Fruit fly (Drosophila melanogaster): ENCODE data around the gene Afti.

Afti gene

DNA sequence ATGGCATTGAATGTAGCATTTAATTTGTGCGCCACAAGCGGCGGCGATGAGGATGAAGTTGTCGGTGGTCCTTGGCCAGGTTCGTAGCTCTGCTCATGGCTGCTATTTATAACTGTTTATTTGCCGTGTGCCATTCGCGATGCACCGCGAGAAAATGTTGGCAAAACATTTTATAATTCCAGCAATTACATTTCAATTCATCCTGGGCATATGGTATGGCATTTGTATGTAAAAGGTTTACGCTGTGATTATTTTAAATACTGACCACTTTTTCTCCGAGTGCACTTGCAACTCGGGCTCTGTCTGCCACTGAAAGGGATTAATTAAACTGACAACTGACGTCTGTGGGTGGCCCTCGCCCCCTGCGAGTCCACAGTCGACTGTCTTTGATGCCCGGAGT lies 30.1 kb upstream of the Afti start (continued):
- TF ChIP-seq Rfx (GFP tag; IDR thresholded peaks at IDR 0.05), result peak; percentile 52
- 0 out of 3 replicates have a peak, but pooled peaks have one; percentile 42 for TF ChIP-seq ken (GFP tag; IDR thresholded peaks at IDR 0.05)
- peak; percentile 57; the same call in 1 of the 2 replicates for TF ChIP-seq Xrp1 (GFP tag; IDR thresholded peaks at IDR 0.05)
- peak in 1 of 2 experiments; percentile 29 for TF ChIP-seq bsh (GFP tag; optimal IDR thresholded peaks at IDR 0.05)
- no peak for TF ChIP-seq CG7987 (GFP tag; optimal IDR thresholded peaks at IDR 0.05)
- TF ChIP-seq org-1 (GFP tag; optimal IDR thresholded peaks at IDR 0.05), result peak; percentile 35
- TF ChIP-seq CG11093 (GFP tag; IDR thresholded peaks at IDR 0.05), result no peak
- no peak for TF ChIP-seq HLHmδ (GFP tag; optimal IDR thresholded peaks at IDR 0.05)
- no peak for TF ChIP-seq CG4617 (GFP tag; optimal IDR thresholded peaks at IDR 0.05; ENCODE audit: borderline replicate concordance)
- TF ChIP-seq klu (GFP tag; IDR thresholded peaks at IDR 0.05), result no peak
- TF ChIP-seq Awh (GFP tag; IDR thresholded peaks at IDR 0.05), result no peak
- no peak for TF ChIP-seq croc (GFP tag; conservative IDR thresholded peaks at IDR 0.05)
- peak; percentile 26 for TF ChIP-seq zen (tag; optimal IDR thresholded peaks at IDR 0.05)
- peak; percentile 64; the same call in 1 of the 3 replicates for TF ChIP-seq ci (GFP tag; IDR thresholded peaks at IDR 0.05)
- peak; percentile 19 for TF ChIP-seq gro (GFP tag; optimal IDR thresholded peaks at IDR 0.05)
- no peak for TF ChIP-seq CG12659 (GFP tag; optimal IDR thresholded peaks at IDR 0.05)
- no peak for TF ChIP-seq CrebB (tag; optimal IDR thresholded peaks at IDR 0.05)
- no peak for TF ChIP-seq Atf-2 (GFP tag; optimal IDR thresholded peaks at IDR 0.05)
- TF ChIP-seq Dp (GFP tag; optimal IDR thresholded peaks at IDR 0.05), result no peak
- TF ChIP-seq cas (GFP tag; IDR thresholded peaks at IDR 0.05), result no peak
- TF ChIP-seq Doc3 (GFP tag; IDR thresholded peaks at IDR 0.05; ENCODE audit: partially characterized antibody), result no peak
- TF ChIP-seq CG6813 (GFP tag; optimal IDR thresholded peaks at IDR 0.05), result no peak
- peak; percentile 2 for TF ChIP-seq chn (GFP tag; optimal IDR thresholded peaks at IDR 0.05)
- TF ChIP-seq CG33213 (GFP tag; optimal IDR thresholded peaks at IDR 0.05), result no peak
- no peak for TF ChIP-seq sd (tag; optimal IDR thresholded peaks at IDR 0.05)
- peak; percentile 55 for TF ChIP-seq row (GFP tag; IDR thresholded peaks at IDR 0.05)
- peak; percentile 35 for TF ChIP-seq az2 (GFP tag; optimal IDR thresholded peaks at IDR 0.05)
- TF ChIP-seq CG13775 (GFP tag; optimal IDR thresholded peaks at IDR 0.05), result peak; percentile 1
- TF ChIP-seq al (GFP tag; IDR thresholded peaks at IDR 0.05), result peak; percentile 32; the same call in 1 of the 2 replicates
- no peak for TF ChIP-seq HLH54F (GFP tag; optimal IDR thresholded peaks at IDR 0.05)
- peak; percentile 29; the same call in 1 of the 2 replicates for TF ChIP-seq ara (GFP tag; IDR thresholded peaks at IDR 0.05)
- TF ChIP-seq ewg (GFP tag; optimal IDR thresholded peaks at IDR 0.05), result no peak
- TF ChIP-seq Bdp1 (GFP tag; optimal IDR thresholded peaks at IDR 0.05), result no peak
- TF ChIP-seq CG2678 (tag; optimal IDR thresholded peaks at IDR 0.05), result peak; percentile 37
- no peak for TF ChIP-seq gsb (GFP tag; IDR thresholded peaks at IDR 0.05)
- 0 out of 3 replicates have a peak, but pooled peaks have one; percentile 37 for TF ChIP-seq H15 (GFP tag; IDR thresholded peaks at IDR 0.05)
- TF ChIP-seq disco-r (GFP tag; optimal IDR thresholded peaks at IDR 0.05), result no peak
- TF ChIP-seq Hr39 (optimal IDR thresholded peaks at IDR 0.05), result no peak
- no peak for TF ChIP-seq mld (GFP tag; IDR thresholded peaks at IDR 0.05; ENCODE audit: partially characterized antibody)
- no peak for TF ChIP-seq CG5953 (GFP tag; IDR thresholded peaks at IDR 0.05)
- no peak for TF ChIP-seq Usf (GFP tag; optimal IDR thresholded peaks at IDR 0.05)
- TF ChIP-seq Six4 (GFP tag; optimal IDR thresholded peaks at IDR 0.05), result no peak
- peak; percentile 20 for TF ChIP-seq NfI (GFP tag; optimal IDR thresholded peaks at IDR 0.05)
- TF ChIP-seq CG32772 (GFP tag; IDR thresholded peaks at IDR 0.05), result peak; percentile 27; the same call in 1 of the 2 replicates
- no peak for TF ChIP-seq Lim3 (GFP tag; IDR thresholded peaks at IDR 0.05)
- no peak for TF ChIP-seq CG10565 (GFP tag; optimal IDR thresholded peaks at IDR 0.05)
- no peak for TF ChIP-seq Adf1 (GFP tag; IDR thresholded peaks at IDR 0.05)
- TF ChIP-seq CG14050 (GFP tag; IDR thresholded peaks at IDR 0.05), result no peak
- TF ChIP-seq CG17328 (GFP tag; IDR thresholded peaks at IDR 0.05), result peak; percentile 35; the same call in 1 of the 2 replicates
- TF ChIP-seq CG8765 (GFP tag; IDR thresholded peaks at IDR 0.05), result no peak
- TF ChIP-seq CG3163 (GFP tag; optimal IDR thresholded peaks at IDR 0.05), result no peak

Measured in whole organism, embryonic.